Fruit fly (Drosophila melanogaster) Kc167 (cell line): ENCODE data around the gene CG15199.

Experiments
- Sin3A ChIP-seq: fragments of >200 bp; optimal IDR thresholded peaks from 2 replicates; lab custom pipeline; 2018; ENCODE audit warnings: missing external identifiers
- insv ChIP-seq: fragments of >200 bp; optimal IDR thresholded peaks from 3 replicates; lab custom pipeline; 2018; ENCODE audit warnings: missing external identifiers
- psq ChIP-seq: fragments of >200 bp; optimal IDR thresholded peaks from 2 replicates; lab custom pipeline; 2017; ENCODE audit warnings: missing external identifiers

- TF ChIP-seq insv (lab: Kevin White, UChicago): no peak
- TF ChIP-seq Sin3A (lab: Kevin White, UChicago): no peak
- TF ChIP-seq psq (lab: Kevin White, UChicago): no peak
Measured at dm6 chrX:11092201-11092600, 49.4 kb downstream of the CG15199 start, which contains the start of gene CG2061.
